Fruit fly (Drosophila melanogaster) whole organism, pupa: ENCODE data around the gene Sirt1.
"Not testable (repeated sequence)": the region's sequence is repeated elsewhere in the genome, so short reads cannot be mapped to it uniquely, and the experiment has no call there.

Experiments used
- CG10348 ChIP-seq: fragments of 200-800 bp; sonication (Bioruptor generic); IDR thresholded peaks from 2 replicates; pipeline ENCODE4 v1.3.6; 2022; ENCODE audit warnings: missing biosample characterization, missing genetic modification characterization
- CG13204 ChIP-seq: fragments of 200-800 bp; sonication (Bioruptor generic); optimal IDR thresholded peaks from 2 replicates; lab custom pipeline; 2018; ENCODE audit warnings: missing biosample characterization, mild to moderate bottlenecking, missing genetic modification characterization, moderate library complexity
- CG14655 ChIP-seq: fragments of 200-800 bp; sonication (Bioruptor generic); optimal IDR thresholded peaks from 3 replicates; lab custom pipeline; 2017; ENCODE audit warnings: mild to moderate bottlenecking, missing biosample characterization, missing genetic modification reagents, missing genetic modification characterization
- CG17806 ChIP-seq: fragments of 200-800 bp; sonication (Bioruptor generic); optimal IDR thresholded peaks from 2 replicates; lab custom pipeline; 2018; ENCODE audit warnings: missing biosample characterization, mild to moderate bottlenecking, missing genetic modification characterization, moderate library complexity
- CG32121 ChIP-seq: fragments of 200-800 bp; sonication (Bioruptor generic); IDR thresholded peaks from 2 replicates; pipeline ENCODE4 v1.3.6; 2022; ENCODE audit warnings: missing biosample characterization, missing genetic modification characterization
- CG34367 ChIP-seq: fragments of 200-800 bp; sonication (Bioruptor generic); optimal IDR thresholded peaks from 2 replicates; lab custom pipeline; 2018; ENCODE audit warnings: missing biosample characterization, mild to moderate bottlenecking, missing genetic modification characterization
- CG4496 ChIP-seq: fragments of 200-800 bp; sonication (Bioruptor generic); IDR thresholded peaks from 3 replicates; pipeline ENCODE4 v1.3.6; 2022; ENCODE audit warnings: missing biosample characterization, missing genetic modification characterization
- CG8159 ChIP-seq: fragments of 200-800 bp; sonication (Bioruptor generic); optimal IDR thresholded peaks from 3 replicates; lab custom pipeline; 2018; ENCODE audit warnings: missing biosample characterization, mild to moderate bottlenecking, missing genetic modification characterization, moderate library complexity
- CG9948 ChIP-seq: fragments of 200-800 bp; sonication (Bioruptor generic); optimal IDR thresholded peaks from 2 replicates; lab custom pipeline; 2018; ENCODE audit warnings: missing biosample characterization, mild to moderate bottlenecking, missing genetic modification characterization, moderate library complexity
- D1 ChIP-seq: fragments of 200-800 bp; sonication (Bioruptor generic); optimal IDR thresholded peaks from 2 replicates; lab custom pipeline; 2018; ENCODE audit warnings: missing biosample characterization, mild to moderate bottlenecking, missing genetic modification characterization, moderate library complexity
- EcR ChIP-seq: fragments of 200-800 bp; sonication (Bioruptor generic); optimal IDR thresholded peaks from 3 replicates; lab custom pipeline; 2019; ENCODE audit warnings: missing biosample characterization, missing genetic modification characterization, mild to moderate bottlenecking, moderate library complexity, missing genetic modification reagents
- Ets98B ChIP-seq: fragments of 200-800 bp; sonication (Bioruptor generic); IDR thresholded peaks from 2 replicates; pipeline ENCODE4 v1.3.6; 2022; ENCODE audit warnings: missing biosample characterization, missing genetic modification characterization
- Pif1A ChIP-seq: fragments of 200-800 bp; sonication (Bioruptor generic); optimal IDR thresholded peaks from 3 replicates; lab custom pipeline; 2016; ENCODE audit warnings: missing biosample characterization, missing genetic modification characterization
- Pif1B ChIP-seq: fragments of 200-800 bp; sonication (Bioruptor generic); optimal IDR thresholded peaks from 3 replicates; lab custom pipeline; 2016; ENCODE audit warnings: missing biosample characterization, missing genetic modification characterization
- gl ChIP-seq: fragments of 200-800 bp; sonication (Bioruptor generic); optimal IDR thresholded peaks from 2 replicates; lab custom pipeline; 2018; ENCODE audit warnings: missing biosample characterization, mild to moderate bottlenecking, missing genetic modification characterization
- rn ChIP-seq: fragments of 200-800 bp; sonication (Bioruptor generic); IDR thresholded peaks from 2 replicates; pipeline ENCODE4 v1.3.6; 2022; ENCODE audit warnings: missing biosample characterization, missing genetic modification characterization

Sirt1 gene

DNA sequence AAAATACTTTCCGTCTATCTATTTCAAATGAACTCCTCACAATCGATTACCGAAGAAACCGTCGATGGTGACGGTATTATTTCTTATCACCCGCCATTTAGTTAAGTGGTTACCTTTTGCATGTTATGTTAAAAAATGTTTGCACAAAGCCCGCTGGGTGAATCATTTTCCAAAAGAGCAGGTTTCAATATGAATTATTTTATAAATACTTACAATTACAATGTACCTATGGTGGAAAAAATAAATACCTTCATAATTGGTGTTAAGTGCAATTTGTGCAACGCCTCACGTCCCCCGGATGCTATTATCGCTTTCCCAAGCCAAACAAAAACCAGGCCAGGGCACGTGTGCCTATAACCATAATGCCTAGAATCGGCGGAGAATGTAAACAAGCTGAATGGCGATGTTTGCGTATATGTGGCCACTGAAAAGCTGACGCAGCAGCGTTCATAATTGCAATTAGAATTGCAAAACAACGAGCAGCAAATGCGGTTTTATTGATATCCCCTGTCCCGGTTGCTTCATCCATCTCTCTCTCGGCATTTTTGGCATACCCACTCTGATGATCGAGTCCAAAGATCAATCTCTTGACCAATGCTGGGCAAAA is 41.6 kb downstream of the Sirt1 start:
- TF ChIP-seq CG4496 (0 out of 3 replicates have a peak, but pooled peaks have one; percentile 13), CG17806 (no peak), CG32121 (GFP tag; lab: Robert Waterston, UW) (peak; percentile 17; the same call in 1 of the 2 replicates)
- TF ChIP-seq, all 21 proteins: peak for 2

DNA sequence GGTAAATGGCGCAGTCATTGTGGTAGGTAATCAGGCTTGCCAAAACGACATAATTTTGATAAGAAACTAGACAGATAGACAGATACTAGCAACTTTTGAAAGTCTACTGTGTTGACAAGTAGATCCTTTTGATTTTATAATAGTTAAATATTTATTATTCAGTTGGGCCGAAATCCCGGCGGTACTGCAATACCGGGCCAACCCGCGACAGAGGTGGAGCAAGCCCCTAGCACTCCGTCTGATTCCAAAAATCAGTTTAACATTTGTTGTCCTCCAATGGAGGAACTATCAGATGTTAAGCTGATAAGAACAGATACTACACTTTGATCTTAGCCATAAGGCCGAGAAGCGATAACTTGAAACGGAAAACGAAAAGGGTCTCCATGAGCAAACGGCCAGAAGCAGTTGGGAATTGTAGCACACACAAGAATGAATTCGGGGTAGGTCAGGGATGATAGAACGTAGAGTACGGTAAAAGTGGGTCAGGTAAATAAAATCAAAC is 46.5 kb downstream of the Sirt1 start, which contains the start of gene CG15482:
CG15482 (minus strand) TSS at position 51 of the 502 bp plus-strand sequence.
- TF ChIP-seq CG13204 (GFP tag; lab: Kevin White, UChicago); Pif1B (GFP tag; lab: Kevin White, UChicago); Ets98B: not testable (repeated sequence)

DNA sequence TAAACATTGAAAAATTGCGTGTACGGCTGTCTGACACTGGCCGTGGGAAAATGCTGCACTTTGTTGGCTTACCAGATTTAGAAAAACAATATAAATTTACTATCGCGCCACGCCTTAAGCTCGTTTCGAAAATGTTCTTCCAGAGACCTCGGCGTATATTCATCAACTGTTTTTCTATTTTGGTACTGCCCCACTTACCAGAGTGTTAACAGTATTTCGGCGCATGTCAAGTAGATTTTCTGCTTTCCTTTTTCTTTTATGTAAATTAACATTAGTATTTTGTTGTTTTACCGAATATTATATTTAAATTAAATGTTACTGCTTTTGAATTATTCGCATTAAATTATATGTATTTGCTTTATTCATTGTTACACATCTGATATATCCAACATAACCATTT is 49.6 kb downstream of the Sirt1 start, which contains the start of gene kek4:
kek4 (minus strand) TSS at position 341 of the 400 bp plus-strand sequence.
- TF ChIP-seq CG10348 (GFP tag; lab: Robert Waterston, UW) (no peak), EcR (no peak), CG32121 (GFP tag; lab: Robert Waterston, UW) (no peak), CG4496 (no peak), Pif1B (GFP tag; lab: Kevin White, UChicago) (no peak), rn (GFP tag; lab: Robert Waterston, UW) (no peak), CG9948 (no peak), gl (no peak), CG8159 (no peak), CG14655 (GFP tag; lab: Kevin White, UChicago) (no peak), Pif1A (GFP tag; lab: Kevin White, UChicago) (no peak), CG34367 (tag; lab: Kevin White, UChicago) (no peak)

DNA sequence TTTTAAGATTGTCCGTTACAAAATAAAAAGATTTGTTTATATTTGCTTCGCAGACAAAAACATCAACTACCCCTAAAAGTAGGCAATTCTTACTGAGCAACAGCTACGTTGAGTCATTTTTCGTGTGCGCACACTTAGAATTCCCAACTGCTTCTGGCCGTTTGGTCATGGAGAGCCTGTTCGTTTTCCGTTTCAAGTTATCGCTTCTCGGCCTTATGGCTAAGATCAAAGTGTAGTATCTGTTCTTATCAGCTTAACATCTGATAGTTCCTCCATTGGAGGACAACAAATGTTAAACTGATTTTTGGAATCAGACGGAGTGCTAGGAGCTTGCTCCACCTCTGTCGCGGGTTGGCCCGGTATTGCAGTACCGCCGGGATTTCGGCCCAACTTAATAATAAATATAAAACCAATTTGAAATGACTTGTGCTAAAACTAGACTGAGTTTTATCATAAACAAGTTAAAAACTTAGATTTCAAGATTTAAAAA is 50.3 kb downstream of the Sirt1 start:
- TF ChIP-seq D1 (peak; percentile 48), Ets98B (0 out of 2 replicates have a peak, but pooled peaks have one; percentile 42), CG32121 (GFP tag; lab: Robert Waterston, UW) (peak; percentile 47; the same call in 1 of the 2 replicates), CG4496 (peak; percentile 62; the same call in 1 of the 3 replicates)
